Worm (Caenorhabditis elegans): ENCODE measurements around the gene hel-1.

DNA sequence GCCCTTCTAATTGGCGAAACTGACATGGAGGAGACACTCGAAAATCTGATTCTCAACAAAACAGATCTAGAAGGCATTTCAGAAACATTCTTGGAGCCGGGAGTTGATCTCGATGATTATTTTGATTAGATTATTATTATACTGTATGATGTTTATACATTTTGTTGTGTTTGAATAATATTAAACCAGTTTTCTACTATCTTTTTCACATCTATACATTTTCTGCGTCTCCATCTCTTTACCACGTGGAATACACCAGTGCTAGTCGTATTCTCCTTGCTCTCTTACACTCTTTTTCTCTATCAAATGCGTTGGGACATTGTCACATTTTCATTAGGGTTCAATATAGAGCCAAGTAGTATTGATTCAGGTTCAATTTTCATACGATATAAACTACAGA, 792 bp upstream of the hel-1 start, which contains the start of gene C26D10.4:
- TF ChIP-seq lin-13 (GFP tag; optimal IDR thresholded peaks at IDR 0.05) (no peak), efl-1 (optimal IDR thresholded peaks at IDR 0.05) (no peak), efl-1 (GFP tag; optimal IDR thresholded peaks at IDR 0.05 in 1 of 2) (peak in 1 of 2 experiments; percentile 15), ama-1 (optimal IDR thresholded peaks at IDR 0.05) (no peak), lir-3 (tag; optimal IDR thresholded peaks at IDR 0.05; ENCODE audit: poor library complexity) (no peak), unc-130 (tag; optimal IDR thresholded peaks at IDR 0.05) (no peak), pag-3 (tag; optimal IDR thresholded peaks at IDR 0.05; ENCODE audit: borderline replicate concordance, insufficient read depth) (no peak), ces-1 (GFP tag; optimal IDR thresholded peaks at IDR 0.05) (no peak), ztf-11 (tag; optimal IDR thresholded peaks at IDR 0.05) (no peak), lsy-2 (tag; optimal IDR thresholded peaks at IDR 0.05) (no peak), unc-62 (GFP tag; optimal IDR thresholded peaks at IDR 0.05) (no peak)
